Worm (Caenorhabditis elegans): ENCODE results near the gene F46B3.23.

ce11 chrV:20625260-20625659 lies 18.7 kb upstream of the F46B3.23 start:
- TF ChIP-seq mep-1 (tag; optimal IDR thresholded peaks at IDR 0.05), result no peak
- TF ChIP-seq fkh-4 (tag; optimal IDR thresholded peaks at IDR 0.05; ENCODE audit: borderline replicate concordance), result no peak
- TF ChIP-seq aha-1 (tag; optimal IDR thresholded peaks at IDR 0.05), result no peak
- no peak for TF ChIP-seq elt-3 (tag; optimal IDR thresholded peaks at IDR 0.05)
- no peak for TF ChIP-seq nhr-12 (tag; optimal IDR thresholded peaks at IDR 0.05)
- TF ChIP-seq ceh-82 (tag; optimal IDR thresholded peaks at IDR 0.05), result no peak
